Worm (Caenorhabditis elegans) whole organism, mixed stage, embryonic: ENCODE results near the gene natb-1.
A peak's percentile ranks its signal among the peaks of the same experiment; 100 is the strongest.

Experiments
- M03D4.4 ChIP-seq: sonication (generic microtip); optimal IDR thresholded peaks from 2 replicates; lab custom pipeline; 2017; ENCODE audit warnings: mild to moderate bottlenecking, missing genetic modification characterization, missing compliant biosample characterization
- blmp-1 ChIP-seq: fragments of 150-350 bp; optimal IDR thresholded peaks from 2 replicates; lab custom pipeline; 2014; ENCODE audit warnings: missing biosample characterization, missing genetic modification characterization
- ceh-39 ChIP-seq: fragments of 150-350 bp; optimal IDR thresholded peaks from 2 replicates; lab custom pipeline; 2014; ENCODE audit warnings: missing biosample characterization, missing genetic modification characterization
- ceh-43 ChIP-seq: fragments of 200-800 bp; sonication (Bioruptor generic); optimal IDR thresholded peaks from 2 replicates; lab custom pipeline; 2018; ENCODE audit warnings: mild to moderate bottlenecking, missing genetic modification characterization, moderate library complexity, missing compliant biosample characterization
- ceh-83 ChIP-seq: fragments of 200-800 bp; sonication (Bioruptor generic); optimal IDR thresholded peaks from 2 replicates; lab custom pipeline; 2018; ENCODE audit warnings: mild to moderate bottlenecking, missing genetic modification characterization, missing compliant biosample characterization
- ces-1 ChIP-seq: fragments of 150-350 bp; optimal IDR thresholded peaks from 2 replicates; lab custom pipeline; 2014; ENCODE audit warnings: missing biosample characterization, missing genetic modification reagents, missing genetic modification characterization
- cnd-1 ChIP-seq: fragments of 200-800 bp; sonication (Bioruptor generic); optimal IDR thresholded peaks from 2 replicates; lab custom pipeline; 2018; ENCODE audit warnings: mild to moderate bottlenecking, missing genetic modification characterization, missing compliant biosample characterization
- drap-1 ChIP-seq: fragments of 200-800 bp; sonication (Bioruptor generic); optimal IDR thresholded peaks from 3 replicates; lab custom pipeline; 2018; ENCODE audit warnings: mild to moderate bottlenecking, missing genetic modification characterization, missing compliant biosample characterization
- flh-1 ChIP-seq: fragments of 200-800 bp; sonication (Bioruptor generic); optimal IDR thresholded peaks from 2 replicates; lab custom pipeline; 2018; ENCODE audit warnings: mild to moderate bottlenecking, missing genetic modification characterization, moderate library complexity, missing compliant biosample characterization
- hlh-1 ChIP-seq: fragments of 150-350 bp; optimal IDR thresholded peaks from 2 replicates; lab custom pipeline; 2014; ENCODE audit warnings: missing biosample characterization, missing genetic modification reagents, missing genetic modification characterization
- lin-13 ChIP-seq: fragments of 150-350 bp; optimal IDR thresholded peaks from 2 replicates; lab custom pipeline; 2014; ENCODE audit warnings: missing biosample characterization, missing genetic modification characterization
- lin-32 ChIP-seq: fragments of 200-800 bp; sonication (Bioruptor generic); optimal IDR thresholded peaks from 2 replicates; lab custom pipeline; 2018; ENCODE audit warnings: mild to moderate bottlenecking, missing genetic modification characterization, missing compliant biosample characterization
- lsy-2 ChIP-seq: fragments of 150-350 bp; optimal IDR thresholded peaks from 2 replicates; lab custom pipeline; 2014; ENCODE audit warnings: missing biosample characterization, missing genetic modification characterization
- mab-5 ChIP-seq: fragments of 150-350 bp; optimal IDR thresholded peaks from 2 replicates; lab custom pipeline; 2014; ENCODE audit warnings: missing biosample characterization, missing genetic modification characterization
- mep-1 ChIP-seq: fragments of 150-350 bp; optimal IDR thresholded peaks from 2 replicates; lab custom pipeline; 2017; ENCODE audit warnings: missing biosample characterization, missing genetic modification reagents, missing genetic modification characterization, inconsistent platforms
- mls-2 ChIP-seq: sonication (generic microtip); optimal IDR thresholded peaks from 2 replicates; lab custom pipeline; 2016; ENCODE audit warnings: mild to moderate bottlenecking, missing genetic modification characterization, moderate library complexity, missing compliant biosample characterization
- nhr-12 ChIP-seq: fragments of 150-350 bp; optimal IDR thresholded peaks from 2 replicates; lab custom pipeline; 2014; ENCODE audit warnings: missing biosample characterization, missing genetic modification characterization
- nhr-237 ChIP-seq: fragments of 150-350 bp; optimal IDR thresholded peaks from 2 replicates; lab custom pipeline; 2014; ENCODE audit warnings: missing biosample characterization, missing genetic modification characterization
- nhr-76 ChIP-seq: sonication (generic microtip); optimal IDR thresholded peaks from 2 replicates; lab custom pipeline; 2017; ENCODE audit warnings: missing biosample characterization, missing genetic modification characterization
- pha-4 ChIP-seq: fragments of 150-350 bp; optimal IDR thresholded peaks from 2 replicates; lab custom pipeline; 2018; ENCODE audit warnings: missing biosample characterization, missing genetic modification reagents, missing genetic modification characterization
- sem-2 ChIP-seq: fragments of 200-800 bp; sonication (Bioruptor generic); optimal IDR thresholded peaks from 2 replicates; lab custom pipeline; 2018; ENCODE audit warnings: mild to moderate bottlenecking, missing genetic modification characterization, missing compliant biosample characterization
- snpc-4 ChIP-seq: fragments of 150-350 bp; optimal IDR thresholded peaks from 2 replicates; lab custom pipeline; 2014; ENCODE audit warnings: missing biosample characterization, missing genetic modification characterization
- tbx-8 ChIP-seq: fragments of 200-800 bp; sonication (Bioruptor generic); optimal IDR thresholded peaks from 2 replicates; lab custom pipeline; 2018; ENCODE audit warnings: mild to moderate bottlenecking, missing genetic modification characterization, moderate library complexity, missing compliant biosample characterization
- unc-120 ChIP-seq: sonication (generic microtip); optimal IDR thresholded peaks from 2 replicates; lab custom pipeline; 2017; ENCODE audit warnings: missing genetic modification characterization, missing compliant biosample characterization; ENCODE audit not compliant: poor library complexity, severe bottlenecking
- unc-39 ChIP-seq: fragments of 150-350 bp; optimal IDR thresholded peaks from 2 replicates; lab custom pipeline; 2014; ENCODE audit warnings: missing biosample characterization, missing genetic modification characterization
- unc-62 ChIP-seq: fragments of 150-350 bp; optimal IDR thresholded peaks from 2 replicates; lab custom pipeline; 2014; ENCODE audit warnings: missing biosample characterization, missing genetic modification reagents, missing genetic modification characterization
- zip-8 ChIP-seq: fragments of 150-350 bp; optimal IDR thresholded peaks from 2 replicates; lab custom pipeline; 2014; ENCODE audit warnings: missing biosample characterization, missing genetic modification characterization
- ztf-11 ChIP-seq: fragments of 150-350 bp; optimal IDR thresholded peaks from 2 replicates; lab custom pipeline; 2014; ENCODE audit warnings: missing biosample characterization, missing genetic modification characterization

natb-1 gene

DNA sequence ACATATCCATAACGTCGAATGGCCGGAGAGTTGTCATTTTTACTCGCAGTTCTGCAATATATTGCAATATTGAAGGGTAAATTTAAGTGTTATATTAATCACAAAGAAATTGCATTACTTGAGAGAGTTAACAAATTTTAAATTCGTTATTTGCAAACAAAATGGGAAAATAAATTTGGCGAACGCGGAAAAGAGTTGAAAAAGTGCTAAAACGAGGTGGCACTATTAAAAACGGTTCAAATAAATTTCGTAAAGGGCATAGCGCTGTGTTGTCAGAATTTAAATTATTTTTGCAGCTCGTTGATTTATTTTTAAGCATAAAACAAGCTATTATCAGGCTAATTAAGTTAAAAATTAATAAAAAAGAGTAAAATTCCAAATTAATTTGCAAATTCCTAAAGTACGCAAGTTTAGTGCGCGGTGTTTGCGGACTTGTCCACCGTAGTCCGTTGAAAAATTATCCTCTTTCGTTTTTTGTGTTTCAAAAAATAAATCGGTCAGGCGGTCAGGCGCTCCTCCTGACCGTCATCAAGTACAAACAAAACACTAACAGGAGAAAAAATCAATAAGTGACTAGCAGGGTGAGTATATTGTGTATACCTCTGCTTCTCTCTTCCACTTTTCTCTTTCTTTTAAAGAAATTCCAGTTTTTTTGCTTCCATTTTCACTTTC is at the start of gene natb-1, which contains the start of gene abhd-12:
Gene natb-1, minus strand, starts transcription at position 51 of the 672 bp plus-strand sequence.
Gene abhd-12, plus strand, starts transcription at position 499 of the 672 bp plus-strand sequence.
- no peak for TF ChIP-seq ztf-11 (tag; lab: Kevin White, UChicago)
- TF ChIP-seq zip-8: no peak
- peak; percentile 94 for TF ChIP-seq lsy-2
- no peak for TF ChIP-seq tbx-8 (GFP tag; lab: Kevin White, UChicago)
- TF ChIP-seq ces-1 (GFP tag; lab: Kevin White, UChicago): peak; percentile 83
- no peak for TF ChIP-seq flh-1 (GFP tag; lab: Kevin White, UChicago)
- no peak for TF ChIP-seq unc-62 (GFP tag; lab: Kevin White, UChicago)
- peak; percentile 33 for TF ChIP-seq mep-1
- no peak for TF ChIP-seq ceh-83 (GFP tag; lab: Kevin White, UChicago)

DNA sequence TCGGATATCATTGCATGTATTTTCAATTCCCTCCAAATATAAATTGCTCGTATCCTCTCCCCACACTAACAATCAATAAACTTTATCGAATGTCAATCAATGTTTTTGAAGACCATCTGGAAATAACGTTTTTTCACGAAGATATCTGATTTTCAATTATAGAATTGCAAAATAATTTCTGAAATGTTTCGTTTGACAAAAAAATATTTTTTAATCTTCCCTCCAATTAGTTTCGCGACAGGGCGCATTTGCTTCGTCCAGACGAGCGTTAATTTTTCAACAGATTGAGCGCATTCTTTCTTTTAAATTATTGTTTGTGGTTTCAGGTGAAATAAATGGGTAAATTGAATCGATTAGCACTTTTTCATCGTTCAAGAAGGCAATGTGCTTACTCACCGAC is 47.9 kb upstream of the natb-1 start, which contains the start of gene vars-1:
Gene vars-1, plus strand, starts transcription at position 291 of the 400 bp plus-strand sequence.
- no peak for TF ChIP-seq unc-120 (tag; lab: Kevin White, UChicago)
- no peak for TF ChIP-seq snpc-4 (tag; lab: Kevin White, UChicago)
- no peak for TF ChIP-seq M03D4.4 (tag; lab: Kevin White, UChicago)
- TF ChIP-seq mep-1: peak; percentile 54
- no peak for TF ChIP-seq sem-2 (GFP tag; lab: Kevin White, UChicago)
- TF ChIP-seq ces-1 (GFP tag; lab: Kevin White, UChicago): peak; percentile 49
- TF ChIP-seq tbx-8 (GFP tag; lab: Kevin White, UChicago): no peak
- TF ChIP-seq lsy-2: peak; percentile 47

DNA sequence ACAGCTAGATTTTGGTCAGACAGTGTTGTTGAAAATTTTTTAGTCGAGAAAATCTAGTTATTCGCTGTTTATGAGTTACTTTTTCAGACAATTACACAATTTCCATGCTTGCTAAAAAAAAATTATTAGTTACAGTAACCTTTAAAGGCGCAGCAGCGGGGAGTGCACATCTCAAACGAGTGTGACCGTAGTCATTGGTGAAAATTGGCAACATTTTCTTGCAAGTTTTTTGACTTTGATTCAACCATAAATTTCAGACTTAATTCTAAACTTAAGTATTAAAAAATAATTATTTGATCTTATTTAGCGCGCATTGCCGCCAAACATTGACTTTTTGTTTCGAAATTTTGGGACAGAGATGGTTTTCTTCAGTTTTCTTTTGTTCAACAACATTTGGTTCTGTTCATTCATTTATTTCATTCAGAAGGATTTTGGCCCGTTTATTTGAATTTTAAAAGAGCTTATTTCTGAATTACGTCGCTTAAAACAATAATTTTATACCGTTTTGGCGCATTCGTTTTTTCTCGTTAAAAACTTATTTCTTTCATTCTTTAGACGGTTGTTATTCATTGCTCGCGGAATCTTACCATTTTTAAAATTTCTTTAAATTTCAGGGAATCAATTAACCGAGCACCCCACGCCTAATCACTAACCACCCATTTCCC is 45.7 kb upstream of the natb-1 start, which contains the start of gene oma-2:
Gene oma-2, plus strand, starts transcription at position 615 of the 665 bp plus-strand sequence.
- TF ChIP-seq ceh-83 (GFP tag; lab: Kevin White, UChicago) (no peak), mep-1 (no peak), mls-2 (no peak), sem-2 (GFP tag; lab: Kevin White, UChicago) (no peak), tbx-8 (GFP tag; lab: Kevin White, UChicago) (no peak), lsy-2 (no peak), drap-1 (no peak), blmp-1 (no peak), lin-13 (no peak), unc-39 (tag; lab: Kevin White, UChicago) (no peak), ztf-11 (tag; lab: Kevin White, UChicago) (no peak), ceh-43 (GFP tag; lab: Kevin White, UChicago) (no peak)

DNA sequence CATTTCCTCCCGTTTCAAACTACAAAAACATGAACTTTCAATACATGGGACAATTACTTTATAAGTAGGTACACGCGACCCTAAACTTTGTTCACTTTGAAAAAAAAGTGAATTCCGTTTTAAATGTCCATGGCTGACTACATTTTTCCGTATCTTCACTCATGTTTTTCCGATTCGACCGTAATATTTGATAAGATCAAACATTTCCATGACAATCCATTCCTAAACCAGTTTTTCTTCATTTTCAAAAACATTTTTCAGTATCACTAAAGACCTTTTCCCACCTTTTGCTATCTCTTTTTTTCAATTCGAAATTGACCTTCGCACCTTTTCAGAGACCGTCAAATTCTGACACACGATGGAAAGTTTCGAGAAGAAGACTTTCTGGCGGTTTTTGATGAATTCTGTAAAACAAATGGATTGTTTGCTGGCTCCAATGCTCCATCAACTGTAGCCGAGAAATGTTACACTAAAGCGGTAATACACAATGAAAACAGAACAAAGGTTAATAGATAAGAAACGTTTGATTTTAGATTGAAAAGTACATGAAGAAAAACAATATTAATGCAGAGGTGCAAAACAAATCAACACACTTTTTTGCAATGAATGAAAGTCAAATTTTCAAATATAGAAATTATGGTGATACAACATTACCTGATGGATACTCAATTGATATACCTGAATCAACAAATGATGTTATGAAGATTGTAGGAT is 44.4 kb upstream of the natb-1 start:
- TF ChIP-seq nhr-237 (tag; lab: Kevin White, UChicago) (no peak), zip-8 (no peak), nhr-12 (tag; lab: Kevin White, UChicago) (no peak), unc-120 (tag; lab: Kevin White, UChicago) (no peak), mab-5 (tag; lab: Kevin White, UChicago) (no peak), ztf-11 (tag; lab: Kevin White, UChicago) (no peak), mls-2 (no peak)
- TF ChIP-seq, all 35 proteins: peak for 0

DNA sequence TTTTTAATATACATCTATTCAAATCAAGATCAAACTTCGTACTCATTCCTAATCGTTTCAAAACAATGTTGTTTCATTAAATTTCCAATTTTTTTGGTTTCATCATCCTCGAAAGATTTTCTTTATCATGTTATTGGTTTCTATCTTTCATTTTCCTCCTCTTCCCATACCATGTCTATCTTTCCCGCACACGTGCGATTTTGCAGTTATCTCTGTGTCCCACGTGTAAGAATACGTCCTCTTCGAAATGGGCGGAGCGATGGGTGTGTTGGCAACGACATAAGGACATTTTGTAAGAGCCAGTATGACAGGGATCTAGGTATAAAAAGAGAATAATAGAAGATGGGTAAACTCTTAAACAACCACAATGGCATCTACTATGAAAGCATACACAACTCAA is 43.1 kb upstream of the natb-1 start, which contains the start of gene F43H9.4:
Gene F43H9.4, plus strand, starts transcription at position 366 of the 400 bp plus-strand sequence.
- TF ChIP-seq blmp-1 (no peak), cnd-1 (tag; lab: Kevin White, UChicago) (no peak), lin-32 (GFP tag; lab: Kevin White, UChicago) (no peak), hlh-1 (no peak), nhr-76 (no peak), flh-1 (GFP tag; lab: Kevin White, UChicago) (no peak), drap-1 (no peak), unc-39 (tag; lab: Kevin White, UChicago) (no peak), ztf-11 (tag; lab: Kevin White, UChicago) (no peak), lsy-2 (no peak), ceh-83 (GFP tag; lab: Kevin White, UChicago) (no peak), pha-4 (tag; lab: Kevin White, UChicago) (no peak), unc-120 (tag; lab: Kevin White, UChicago) (no peak), zip-8 (no peak), ceh-39 (tag; lab: Kevin White, UChicago) (no peak), nhr-12 (tag; lab: Kevin White, UChicago) (no peak), sem-2 (GFP tag; lab: Kevin White, UChicago) (no peak)
